Fruit fly (Drosophila melanogaster): ENCODE results near the gene CG14989.
A peak's percentile ranks its signal among the peaks of the same experiment; 100 is the strongest.

The CG14989 gene

dm6 chr3L:4087281-4087680 lies at the start of gene CG14989:
TSS of gene CG14989 (plus strand) at chr3L:4087581.
- TF ChIP-seq h (GFP tag; optimal IDR thresholded peaks at IDR 0.05) (no peak), Jra (GFP tag; optimal IDR thresholded peaks at IDR 0.05) (no peak), dsf (GFP tag; optimal IDR thresholded peaks at IDR 0.05; ENCODE audit: borderline replicate concordance) (no peak)

DNA sequence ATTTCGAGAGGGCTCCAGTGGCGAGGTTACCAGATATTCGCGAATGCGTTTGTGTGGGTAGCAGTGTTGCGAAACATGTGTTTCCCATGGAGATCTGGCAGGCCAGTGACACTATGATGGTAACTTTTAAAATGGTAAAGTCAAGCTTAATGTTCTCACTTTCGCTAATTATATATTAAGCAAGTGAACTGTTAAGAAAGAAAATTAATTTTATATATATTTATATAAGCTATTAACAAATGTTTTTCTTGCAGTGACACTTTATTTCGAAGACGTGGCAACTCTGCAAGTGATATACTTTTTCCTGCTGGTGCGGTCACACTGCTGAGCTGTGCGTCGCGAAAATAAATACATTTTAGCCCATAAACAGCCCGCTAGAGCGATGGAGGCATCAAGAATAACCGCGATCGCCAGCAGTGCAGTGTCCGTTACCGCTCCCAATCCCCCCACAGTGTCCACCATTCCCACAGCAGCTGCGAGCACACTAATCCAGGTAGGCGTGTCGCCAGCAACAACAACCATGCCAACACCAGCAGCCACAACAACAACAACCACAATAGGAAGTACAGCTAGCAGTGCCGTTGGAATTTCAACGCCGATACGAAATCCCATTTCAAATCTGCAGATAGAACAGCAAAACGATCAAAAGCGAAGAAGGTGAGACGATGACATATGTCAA lies 47.0 kb upstream of the CG14989 start, which contains the start of the genes CG11593 and Rcd5:
Gene CG11593 (minus strand): TSS at position 236 of the 679 bp plus-strand sequence.
Gene Rcd5 (plus strand): TSS at position 283 of the 679 bp plus-strand sequence.
- TF ChIP-seq lola (GFP tag; optimal IDR thresholded peaks at IDR 0.05) (no peak), dmrt93B (GFP tag; optimal IDR thresholded peaks at IDR 0.05) (peak; percentile 60), psq (GFP tag; optimal IDR thresholded peaks at IDR 0.05) (peak; percentile 60), sv (GFP tag; optimal IDR thresholded peaks at IDR 0.05) (peak; percentile 27), dl (GFP tag; optimal IDR thresholded peaks at IDR 0.05; ENCODE audit: insufficient read depth in 1 of 2, partially characterized antibody in 2 of 2) (no peak), HLH106 (tag; optimal IDR thresholded peaks at IDR 0.05) (peak; percentile 76), Myc (optimal IDR thresholded peaks at IDR 0.05) (peak; percentile 52), woc (GFP tag; optimal IDR thresholded peaks at IDR 0.05) (no peak), OdsH (GFP tag; optimal IDR thresholded peaks at IDR 0.05) (peak; percentile 34)

- TF ChIP-seq CG32264 (GFP tag; optimal IDR thresholded peaks at IDR 0.05): no peak
- TF ChIP-seq Myc (optimal IDR thresholded peaks at IDR 0.05): no peak
- TF ChIP-seq Rel (GFP tag; optimal IDR thresholded peaks at IDR 0.05): no peak
- TF ChIP-seq Rel (tag; optimal IDR thresholded peaks at IDR 0.05): no peak
- no peak for TF ChIP-seq Dif (GFP tag; optimal IDR thresholded peaks at IDR 0.05; ENCODE audit: partially characterized antibody)
- TF ChIP-seq usp (GFP tag; optimal IDR thresholded peaks at IDR 0.05): no peak
- no peak for TF ChIP-seq dmrt93B (GFP tag; optimal IDR thresholded peaks at IDR 0.05)
- TF ChIP-seq brk (GFP tag; optimal IDR thresholded peaks at IDR 0.05): no peak
- no peak for TF ChIP-seq OdsH (GFP tag; optimal IDR thresholded peaks at IDR 0.05)
- TF ChIP-seq Vsx2 (GFP tag; optimal IDR thresholded peaks at IDR 0.05; ENCODE audit: partially characterized antibody): no peak
- TF ChIP-seq Sp1 (GFP tag; optimal IDR thresholded peaks at IDR 0.05): no peak
- no peak for TF ChIP-seq GATAd (GFP tag; optimal IDR thresholded peaks at IDR 0.05)
- TF ChIP-seq dsf (GFP tag; optimal IDR thresholded peaks at IDR 0.05; ENCODE audit: borderline replicate concordance): no peak
- TF ChIP-seq foxo (GFP tag; optimal IDR thresholded peaks at IDR 0.05): no peak
- TF ChIP-seq Abd-B (GFP tag; optimal IDR thresholded peaks at IDR 0.05): no peak
- TF ChIP-seq woc (GFP tag; optimal IDR thresholded peaks at IDR 0.05): no peak
- TF ChIP-seq Jra (GFP tag; optimal IDR thresholded peaks at IDR 0.05): no peak
- TF ChIP-seq sage (GFP tag; optimal IDR thresholded peaks at IDR 0.05): no peak
- TF ChIP-seq rgr (GFP tag; optimal IDR thresholded peaks at IDR 0.05): no peak
Measured at dm6 chr3L:4044497-4044896, 42.9 kb upstream of the CG14989 start.

- no peak for TF ChIP-seq Hnf4 (GFP tag; optimal IDR thresholded peaks at IDR 0.05)
- TF ChIP-seq sv (GFP tag; optimal IDR thresholded peaks at IDR 0.05): no peak
- no peak for TF ChIP-seq Sp1 (GFP tag; optimal IDR thresholded peaks at IDR 0.05)
- no peak for TF ChIP-seq N (GFP tag; optimal IDR thresholded peaks at IDR 0.05)
- TF ChIP-seq fru (GFP tag; optimal IDR thresholded peaks at IDR 0.05): no peak
- no peak for TF ChIP-seq CrebA (GFP tag; optimal IDR thresholded peaks at IDR 0.05; ENCODE audit: borderline replicate concordance)
- TF ChIP-seq br (GFP tag; optimal IDR thresholded peaks at IDR 0.05): no peak
- no peak for TF ChIP-seq ey (GFP tag; optimal IDR thresholded peaks at IDR 0.05)
- TF ChIP-seq Abd-B (GFP tag; optimal IDR thresholded peaks at IDR 0.05): no peak
- TF ChIP-seq sage (GFP tag; optimal IDR thresholded peaks at IDR 0.05): no peak
- TF ChIP-seq dmrt93B (GFP tag; optimal IDR thresholded peaks at IDR 0.05): no peak
- no peak for TF ChIP-seq h (GFP tag; optimal IDR thresholded peaks at IDR 0.05)
- TF ChIP-seq Hr78 (GFP tag; optimal IDR thresholded peaks at IDR 0.05): no peak
- no peak for TF ChIP-seq GATAd (GFP tag; optimal IDR thresholded peaks at IDR 0.05)
- no peak for TF ChIP-seq Dif (GFP tag; optimal IDR thresholded peaks at IDR 0.05; ENCODE audit: partially characterized antibody)
Measured at dm6 chr3L:4046289-4046688, 41.1 kb upstream of the CG14989 start, which contains the start of gene CG1136. TSS of gene CG1136 (plus strand) at chr3L:4046596.
